Worm (Caenorhabditis elegans) whole organism, L4 larva: ENCODE results near the gene wdr-4.
A peak's percentile ranks its signal among the peaks of the same experiment; 100 is the strongest.

ENCODE experiments used
- F10B5.3 ChIP-seq: sonication (generic microtip); optimal IDR thresholded peaks from 2 replicates; lab custom pipeline; 2016; ENCODE audit warnings: mild to moderate bottlenecking, missing genetic modification characterization, missing compliant biosample characterization
- F26F4.8 ChIP-seq: fragments of 200-800 bp; sonication (Bioruptor generic); conservative IDR thresholded peaks from 2 replicates; pipeline ENCODE4 v1.3.6; 2022; ENCODE audit warnings: missing genetic modification characterization, missing compliant biosample characterization
- T20F7.1 ChIP-seq: fragments of 200-800 bp; sonication (Bioruptor generic); optimal IDR thresholded peaks from 2 replicates; lab custom pipeline; 2018; ENCODE audit warnings: mild to moderate bottlenecking, missing genetic modification characterization, missing compliant biosample characterization
- Y48G9A.11 ChIP-seq: fragments of 200-800 bp; sonication (Bioruptor generic); IDR thresholded peaks from 2 replicates; pipeline ENCODE4 v1.3.6; 2022; ENCODE audit warnings: missing genetic modification reagents, missing genetic modification characterization, missing compliant biosample characterization
- Y75B8A.6 ChIP-seq: fragments of 200-800 bp; sonication (Bioruptor generic); IDR thresholded peaks from 2 replicates; pipeline ENCODE4 v1.3.6; 2022; ENCODE audit warnings: missing genetic modification reagents, missing genetic modification characterization, missing compliant biosample characterization
- ZK337.2 ChIP-seq: fragments of 200-800 bp; sonication (Bioruptor generic); IDR thresholded peaks from 2 replicates; pipeline ENCODE4 v1.3.6; 2022; ENCODE audit warnings: missing genetic modification reagents, missing genetic modification characterization, missing compliant biosample characterization
- aly-2 ChIP-seq: sonication (generic microtip); optimal IDR thresholded peaks from 2 replicates; lab custom pipeline; 2018; ENCODE audit warnings: missing biosample characterization, missing genetic modification characterization
- ama-1 ChIP-seq: fragments of 150-350 bp; optimal IDR thresholded peaks from 2 replicates; lab custom pipeline; 2014; ENCODE audit warnings: inconsistent platforms, mixed read lengths
- ceh-20 ChIP-seq: fragments of 200-800 bp; sonication (Bioruptor generic); IDR thresholded peaks from 2 replicates; pipeline ENCODE4 v1.3.6; 2022; ENCODE audit warnings: missing genetic modification reagents, missing genetic modification characterization, missing compliant biosample characterization
- ceh-44 ChIP-seq: fragments of 200-800 bp; sonication (Bioruptor generic); IDR thresholded peaks from 2 replicates; pipeline ENCODE4 v1.3.6; 2022; ENCODE audit warnings: missing genetic modification reagents, missing genetic modification characterization, missing compliant biosample characterization
- ces-1 ChIP-seq: fragments of 150-350 bp; sonication (generic microtip); optimal IDR thresholded peaks from 4 replicates; lab custom pipeline; 2014; ENCODE audit warnings: missing biosample characterization, missing genetic modification reagents, missing genetic modification characterization
- ctbp-1 ChIP-seq: fragments of 200-800 bp; sonication (Bioruptor generic); IDR thresholded peaks from 2 replicates; pipeline ENCODE4 v1.3.6; 2022; ENCODE audit warnings: missing genetic modification reagents, missing genetic modification characterization, missing compliant biosample characterization
- daf-16 ChIP-seq, 3 experiments: sonication (generic microtip); optimal IDR thresholded peaks; 2 replicates each; lab custom pipeline; 2016 to 2017; ENCODE audit warnings: missing genetic modification characterization in 3 of 3, missing genetic modification reagents in 3 of 3, mild to moderate bottlenecking in 2 of 3, missing compliant biosample characterization in 2 of 3, missing biosample characterization in 1 of 3, moderate library complexity in 1 of 3
- dmd-8 ChIP-seq: fragments of 200-800 bp; sonication (Bioruptor generic); IDR thresholded peaks from 2 replicates; pipeline ENCODE4 v1.3.6; 2022; ENCODE audit warnings: missing genetic modification characterization, missing compliant biosample characterization
- duxl-1 ChIP-seq: sonication (generic microtip); optimal IDR thresholded peaks from 2 replicates; lab custom pipeline; 2016; ENCODE audit warnings: mild to moderate bottlenecking, missing genetic modification characterization, moderate library complexity, missing compliant biosample characterization; ENCODE audit not compliant: poor library complexity
- dve-1 ChIP-seq: sonication (generic microtip); optimal IDR thresholded peaks from 2 replicates; lab custom pipeline; 2017; ENCODE audit warnings: antibody characterized with exemption, mild to moderate bottlenecking, missing genetic modification characterization, missing compliant biosample characterization; ENCODE audit not compliant: insufficient read depth
- egl-43 ChIP-seq: fragments of 200-800 bp; sonication (Bioruptor generic); IDR thresholded peaks from 2 replicates; pipeline ENCODE4 v1.3.6; 2022; ENCODE audit warnings: missing genetic modification reagents, missing genetic modification characterization, missing compliant biosample characterization
- fos-1 ChIP-seq: fragments of 150-350 bp; optimal IDR thresholded peaks from 2 replicates; lab custom pipeline; 2014; ENCODE audit warnings: missing biosample characterization, missing genetic modification characterization
- hif-1 ChIP-seq, 2 experiments: sonication (generic microtip); optimal IDR thresholded peaks; 2 replicates each; lab custom pipeline; 2016 to 2017; ENCODE audit warnings: missing compliant biosample characterization in 2 of 2, missing genetic modification characterization in 2 of 2, missing genetic modification reagents in 2 of 2, missing genotype in 2 of 2, mild to moderate bottlenecking in 1 of 2
- hmg-1.1 ChIP-seq: fragments of 200-800 bp; sonication (Bioruptor generic); IDR thresholded peaks from 2 replicates; pipeline ENCODE4 v1.3.6; 2022; ENCODE audit warnings: missing genetic modification reagents, missing genetic modification characterization, missing compliant biosample characterization
- lin-1 ChIP-seq: fragments of 200-800 bp; sonication (Bioruptor generic); IDR thresholded peaks from 2 replicates; pipeline ENCODE4 v1.3.6; 2022; ENCODE audit warnings: missing genetic modification reagents, missing genetic modification characterization, missing compliant biosample characterization
- lin-15B ChIP-seq: fragments of 150-350 bp; sonication (generic microtip); optimal IDR thresholded peaks from 3 replicates; lab custom pipeline; 2014; ENCODE audit warnings: missing biosample characterization, missing genetic modification characterization
- lin-29 ChIP-seq: fragments of 200-800 bp; sonication (Bioruptor generic); IDR thresholded peaks from 2 replicates; pipeline ENCODE4 v1.3.6; 2022; ENCODE audit warnings: missing genetic modification reagents, missing genetic modification characterization, missing compliant biosample characterization
- lin-38 ChIP-seq: fragments of 200-800 bp; sonication (Bioruptor generic); IDR thresholded peaks from 2 replicates; pipeline ENCODE4 v1.3.6; 2022; ENCODE audit warnings: missing genetic modification reagents, missing genetic modification characterization, missing compliant biosample characterization
- lin-39 ChIP-seq: fragments of 150-350 bp; optimal IDR thresholded peaks from 2 replicates; lab custom pipeline; 2014; ENCODE audit warnings: missing biosample characterization, missing genetic modification reagents, missing genetic modification characterization
- lsy-2 ChIP-seq, 2 experiments: fragments of 150-350 bp in 1 of 2; sonication (generic microtip) in 1 of 2; optimal IDR thresholded peaks; 2 replicates each; lab custom pipeline; 2014 to 2017; ENCODE audit warnings: missing biosample characterization in 2 of 2, missing genetic modification characterization in 2 of 2
- madf-5 ChIP-seq, 2 experiments: fragments of 200-800 bp; sonication (Bioruptor generic); IDR thresholded peaks; 2 replicates each; pipeline ENCODE4 v1.3.6; 2022; ENCODE audit warnings: missing compliant biosample characterization in 2 of 2, missing genetic modification characterization in 2 of 2
- madf-9 ChIP-seq: fragments of 200-800 bp; sonication (Bioruptor generic); conservative IDR thresholded peaks from 2 replicates; pipeline ENCODE4 v1.3.6; 2022; ENCODE audit warnings: missing genetic modification reagents, missing genetic modification characterization, missing compliant biosample characterization
- mdl-1 ChIP-seq, 2 experiments: fragments of 150-350 bp in 1 of 2; sonication (generic microtip) in 1 of 2; optimal IDR thresholded peaks; 2 replicates each; lab custom pipeline; 2014 to 2017; ENCODE audit warnings: missing biosample characterization in 2 of 2, missing genetic modification characterization in 2 of 2
- mdt-29 ChIP-seq: fragments of 200-800 bp; sonication (Bioruptor generic); IDR thresholded peaks from 2 replicates; pipeline ENCODE4 v1.3.6; 2022; ENCODE audit warnings: missing genetic modification reagents, missing genetic modification characterization, missing compliant biosample characterization
- mep-1 ChIP-seq: fragments of 150-350 bp; sonication (generic microtip); optimal IDR thresholded peaks from 3 replicates; lab custom pipeline; 2014; ENCODE audit warnings: missing biosample characterization, missing genetic modification characterization
- mes-2 ChIP-seq: sonication (generic microtip); optimal IDR thresholded peaks from 2 replicates; lab custom pipeline; 2016; ENCODE audit warnings: missing genotype, mild to moderate bottlenecking, missing genetic modification characterization, missing compliant biosample characterization; ENCODE audit not compliant: poor library complexity, severe bottlenecking
- nhr-11 ChIP-seq: fragments of 150-350 bp; optimal IDR thresholded peaks from 2 replicates; lab custom pipeline; 2014; ENCODE audit warnings: missing biosample characterization, missing genetic modification characterization
- nhr-237 ChIP-seq: sonication (generic microtip); optimal IDR thresholded peaks from 2 replicates; lab custom pipeline; 2017; ENCODE audit warnings: missing biosample characterization, missing genetic modification characterization
- nhr-41 ChIP-seq: fragments of 200-800 bp; sonication (Bioruptor generic); IDR thresholded peaks from 2 replicates; pipeline ENCODE4 v1.3.6; 2022; ENCODE audit warnings: missing genetic modification reagents, missing genetic modification characterization, missing compliant biosample characterization
- nhr-42 ChIP-seq: fragments of 200-800 bp; sonication (Bioruptor generic); IDR thresholded peaks from 2 replicates; pipeline ENCODE4 v1.3.6; 2022; ENCODE audit warnings: missing genetic modification characterization, missing compliant biosample characterization
- rbr-2 ChIP-seq: sonication (generic microtip); optimal IDR thresholded peaks from 2 replicates; lab custom pipeline; 2016; ENCODE audit warnings: missing genotype, missing genetic modification characterization, missing compliant biosample characterization
- saeg-2 ChIP-seq: fragments of 200-800 bp; sonication (Bioruptor generic); IDR thresholded peaks from 2 replicates; pipeline ENCODE4 v1.3.6; 2022; ENCODE audit warnings: missing genetic modification reagents, missing genetic modification characterization, missing compliant biosample characterization
- sdz-12 ChIP-seq: fragments of 200-800 bp; sonication (Bioruptor generic); optimal IDR thresholded peaks from 2 replicates; lab custom pipeline; 2018; ENCODE audit warnings: mild to moderate bottlenecking, missing genetic modification characterization, missing compliant biosample characterization
- snpc-1.2 ChIP-seq: fragments of 200-800 bp; sonication (Bioruptor generic); IDR thresholded peaks from 2 replicates; pipeline ENCODE4 v1.3.6; 2022; ENCODE audit warnings: missing genetic modification reagents, missing genetic modification characterization, missing compliant biosample characterization
- snpc-4 ChIP-seq: fragments of 150-350 bp; optimal IDR thresholded peaks from 2 replicates; lab custom pipeline; 2014; ENCODE audit warnings: missing biosample characterization, missing genetic modification characterization
- spr-1 ChIP-seq: sonication (generic microtip); optimal IDR thresholded peaks from 2 replicates; lab custom pipeline; 2016; ENCODE audit warnings: mild to moderate bottlenecking, missing genetic modification characterization, missing compliant biosample characterization
- spr-3 ChIP-seq: fragments of 200-800 bp; sonication (Bioruptor generic); optimal IDR thresholded peaks from 2 replicates; lab custom pipeline; 2018; ENCODE audit warnings: mild to moderate bottlenecking, missing genetic modification characterization, missing compliant biosample characterization
- tra-1 ChIP-seq: fragments of 200-800 bp; sonication (Bioruptor generic); IDR thresholded peaks from 2 replicates; pipeline ENCODE4 v1.3.6; 2022; ENCODE audit warnings: missing genetic modification reagents, missing genetic modification characterization, missing compliant biosample characterization
- unc-130 ChIP-seq: sonication (generic microtip); optimal IDR thresholded peaks from 2 replicates; lab custom pipeline; 2016; ENCODE audit warnings: missing genetic modification reagents, missing genetic modification characterization, missing compliant biosample characterization
- unc-39 ChIP-seq: sonication (generic microtip); optimal IDR thresholded peaks from 2 replicates; lab custom pipeline; 2017; ENCODE audit warnings: missing biosample characterization, missing genetic modification characterization
- zag-1 ChIP-seq: fragments of 150-350 bp; optimal IDR thresholded peaks from 2 replicates; lab custom pipeline; 2014; ENCODE audit warnings: missing biosample characterization, missing genetic modification characterization
- zfp-2 ChIP-seq: sonication (generic microtip); optimal IDR thresholded peaks from 2 replicates; lab custom pipeline; 2016; ENCODE audit warnings: mild to moderate bottlenecking, missing genetic modification characterization, missing compliant biosample characterization
- zfp-3 ChIP-seq: fragments of 200-800 bp; sonication (Bioruptor generic); conservative IDR thresholded peaks from 2 replicates; pipeline ENCODE4 v1.3.6; 2022; ENCODE audit warnings: missing genetic modification reagents, missing genetic modification characterization, missing compliant biosample characterization
- zip-2 ChIP-seq: fragments of 150-350 bp; optimal IDR thresholded peaks from 2 replicates; lab custom pipeline; 2014; ENCODE audit warnings: missing biosample characterization, missing genetic modification characterization
- ztf-7 ChIP-seq: fragments of 150-350 bp; optimal IDR thresholded peaks from 2 replicates; lab custom pipeline; 2014; ENCODE audit warnings: missing biosample characterization, missing genetic modification characterization

The wdr-4 gene

DNA sequence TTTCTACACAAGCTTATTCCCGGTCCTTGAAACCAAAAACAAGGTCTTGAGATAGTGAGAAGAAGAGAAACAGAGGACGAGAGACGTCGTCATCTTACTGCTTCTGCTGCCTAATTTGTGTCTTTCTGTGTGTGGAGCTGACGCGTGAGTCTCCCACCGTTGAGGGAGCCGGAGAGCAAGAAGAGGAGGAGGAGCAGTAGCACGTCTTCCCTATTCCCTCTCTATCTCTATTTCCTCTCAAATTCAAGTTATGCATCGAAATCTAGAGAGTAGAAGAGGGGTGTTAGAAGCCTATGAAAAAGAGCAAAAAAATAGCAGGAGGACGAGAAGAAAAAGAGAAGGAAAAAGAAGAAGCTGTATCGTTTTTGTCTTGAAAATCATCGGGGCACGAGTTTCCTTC is 30.4 kb upstream of the wdr-4 start (continued):
- TF ChIP-seq zfp-3 (GFP tag; lab: Robert Waterston, UW) (no peak), spr-3 (GFP tag; lab: Kevin White, UChicago) (no peak), ama-1 (lab: Kevin White, UChicago) (no peak), dmd-8 (no peak), hmg-1.1 (GFP tag; lab: Robert Waterston, UW) (peak; percentile 66), nhr-42 (GFP tag; lab: Robert Waterston, UW) (no peak), nhr-41 (GFP tag; lab: Robert Waterston, UW) (no peak), daf-16 (GFP tag; optimal IDR thresholded peaks at IDR 0.05; lab: Kevin White, UChicago) (no peak), daf-16 (tag; optimal IDR thresholded peaks at IDR 0.05; lab: Kevin White, UChicago) (no peak), mdt-29 (GFP tag; lab: Robert Waterston, UW) (no peak), lin-1 (GFP tag; lab: Robert Waterston, UW) (no peak), hif-1 (tag; optimal IDR thresholded peaks at IDR 0.05; lab: Kevin White, UChicago) (no peak), dve-1 (no peak), ztf-7 (tag; lab: Kevin White, UChicago) (no peak), ces-1 (GFP tag; lab: Kevin White, UChicago) (peak; percentile 21), snpc-1.2 (GFP tag; lab: Robert Waterston, UW) (no peak), lin-38 (GFP tag; lab: Robert Waterston, UW) (no peak), mep-1 (tag; lab: Kevin White, UChicago) (peak; percentile 63), saeg-2 (no peak), unc-130 (GFP tag; lab: Kevin White, UChicago) (no peak), F26F4.8 (GFP tag; lab: Robert Waterston, UW) (no peak), duxl-1 (tag; lab: Kevin White, UChicago) (no peak), spr-1 (tag; lab: Kevin White, UChicago) (no peak), lin-29 (GFP tag; lab: Robert Waterston, UW) (no peak), nhr-237 (tag; lab: Kevin White, UChicago) (no peak), ZK337.2 (no peak), egl-43 (GFP tag; lab: Robert Waterston, UW) (no peak), zfp-2 (tag; lab: Kevin White, UChicago) (no peak), mdl-1 (tag; optimal IDR thresholded peaks at IDR 0.05; lab: Kevin White, UChicago) (peak in 1 of 2 experiments; percentile 69), unc-39 (no peak), zag-1 (tag; lab: Kevin White, UChicago) (no peak), F10B5.3 (tag; lab: Kevin White, UChicago) (no peak), ctbp-1 (GFP tag; lab: Robert Waterston, UW) (0 out of 2 replicates have a peak, but pooled peaks have one; percentile 48), sdz-12 (GFP tag; lab: Kevin White, UChicago) (no peak), T20F7.1 (GFP tag; lab: Kevin White, UChicago) (no peak), Y48G9A.11 (no peak), zip-2 (tag; lab: Kevin White, UChicago) (no peak), lin-15B (tag; lab: Kevin White, UChicago) (no peak), Y75B8A.6 (GFP tag; lab: Robert Waterston, UW) (no peak), fos-1 (no peak), aly-2 (tag; lab: Kevin White, UChicago) (no peak), ceh-44 (GFP tag; lab: Robert Waterston, UW) (no peak), tra-1 (no peak), mes-2 (tag; lab: Kevin White, UChicago) (no peak), madf-5 (GFP tag; IDR thresholded peaks at IDR 0.05; lab: Robert Waterston, UW) (no peak), nhr-11 (peak; percentile 33), madf-9 (GFP tag; lab: Robert Waterston, UW) (no peak), lsy-2 (tag; optimal IDR thresholded peaks at IDR 0.05; lab: Kevin White, UChicago) (peak; percentile 61 to 62), snpc-4 (tag; lab: Kevin White, UChicago) (no peak), ceh-20 (GFP tag; lab: Robert Waterston, UW) (no peak), rbr-2 (tag; lab: Kevin White, UChicago) (peak; percentile 65), lin-39 (tag; lab: Kevin White, UChicago) (no peak)
